Worm (Caenorhabditis elegans) whole organism, late embryonic: ENCODE results near the gene glf-1.

ENCODE experiments used
- ceh-9 ChIP-seq: sonication (generic microtip); optimal IDR thresholded peaks from 2 replicates; lab custom pipeline; 2016; ENCODE audit warnings: mild to moderate bottlenecking, missing genetic modification characterization, inconsistent platforms, missing compliant biosample characterization
- pha-4 ChIP-seq: fragments of 150-350 bp; optimal IDR thresholded peaks from 2 replicates; lab custom pipeline; 2018; ENCODE audit warnings: missing biosample characterization, missing genetic modification reagents, missing genetic modification characterization
- pqm-1 ChIP-seq: sonication (generic microtip); optimal IDR thresholded peaks from 2 replicates; lab custom pipeline; 2016; ENCODE audit warnings: missing genetic modification characterization, missing compliant biosample characterization
- sdc-2 ChIP-seq: sonication (generic microtip); optimal IDR thresholded peaks from 2 replicates; lab custom pipeline; 2016; ENCODE audit warnings: missing genotype, missing genetic modification characterization, missing compliant biosample characterization
- unc-86 ChIP-seq: sonication (generic microtip); optimal IDR thresholded peaks from 2 replicates; lab custom pipeline; 2016; ENCODE audit warnings: missing genetic modification characterization, missing compliant biosample characterization

DNA sequence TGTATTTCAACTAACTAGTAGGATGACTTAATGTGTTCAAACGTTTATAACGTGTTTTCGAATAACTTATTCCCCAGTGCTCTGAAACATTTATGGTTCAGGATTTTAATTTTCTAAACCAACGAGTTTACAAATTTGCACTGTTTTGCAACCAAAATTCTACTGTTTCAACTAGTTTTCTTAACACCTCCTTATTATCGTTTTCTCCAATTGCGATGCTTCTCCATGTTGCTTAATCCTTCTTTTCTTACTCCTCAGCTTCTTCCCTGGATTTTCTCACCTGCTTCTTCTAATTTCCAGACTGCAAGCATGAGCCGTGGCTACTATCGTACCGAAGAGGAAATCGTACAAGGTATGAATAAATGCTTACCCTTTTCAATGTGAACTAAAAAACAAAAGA is 44.7 kb downstream of the glf-1 start, which contains the start of gene lin-33:
- no peak for TF ChIP-seq unc-86 (tag; lab: Kevin White, UChicago)
- TF ChIP-seq ceh-9 (tag; lab: Kevin White, UChicago), result no peak
- no peak for TF ChIP-seq pqm-1 (tag; lab: Kevin White, UChicago)
- no peak for TF ChIP-seq pha-4 (tag; lab: Kevin White, UChicago)
- TF ChIP-seq sdc-2, result no peak
